Worm (Caenorhabditis elegans) whole organism, L2 larva: ENCODE results near the gene ZC266.1.

Experiments
- C34F6.9 ChIP-seq: fragments of 150-350 bp; optimal IDR thresholded peaks from 2 replicates; lab custom pipeline; 2014; ENCODE audit warnings: missing biosample characterization, missing genetic modification characterization
- F13H6.1 ChIP-seq: sonication (generic microtip); optimal IDR thresholded peaks from 2 replicates; lab custom pipeline; 2016; ENCODE audit warnings: missing genetic modification characterization, missing compliant biosample characterization
- Y55F3AM.14 ChIP-seq: fragments of 200-800 bp; sonication (Bioruptor generic); optimal IDR thresholded peaks from 2 replicates; lab custom pipeline; 2018; ENCODE audit warnings: mild to moderate bottlenecking, missing genetic modification characterization, missing compliant biosample characterization
- ZK546.5 ChIP-seq: sonication (generic microtip); optimal IDR thresholded peaks from 2 replicates; lab custom pipeline; 2017; ENCODE audit warnings: missing biosample characterization, missing genetic modification characterization
- alr-1 ChIP-seq: fragments of 150-350 bp; optimal IDR thresholded peaks from 2 replicates; lab custom pipeline; 2014; ENCODE audit warnings: missing biosample characterization, missing genetic modification characterization
- aly-2 ChIP-seq: fragments of 150-350 bp; optimal IDR thresholded peaks from 2 replicates; lab custom pipeline; 2014; ENCODE audit warnings: missing biosample characterization, missing genetic modification characterization
- ama-1 ChIP-seq: fragments of 150-350 bp; optimal IDR thresholded peaks from 2 replicates; lab custom pipeline; 2018; ENCODE audit warnings: inconsistent platforms
- blmp-1 ChIP-seq: sonication (generic microtip); optimal IDR thresholded peaks from 2 replicates; lab custom pipeline; 2017; ENCODE audit warnings: missing genetic modification characterization, mild to moderate bottlenecking, missing compliant biosample characterization, antibody characterized with exemption, moderate library complexity; ENCODE audit not compliant: insufficient read depth
- ceh-16 ChIP-seq: fragments of 150-350 bp; optimal IDR thresholded peaks from 2 replicates; lab custom pipeline; 2014; ENCODE audit warnings: missing biosample characterization, missing genetic modification characterization
- dmd-4 ChIP-seq: sonication (generic microtip); optimal IDR thresholded peaks from 2 replicates; lab custom pipeline; 2017; ENCODE audit warnings: missing biosample characterization, missing genetic modification characterization
- elt-1 ChIP-seq: fragments of 150-350 bp; optimal IDR thresholded peaks from 2 replicates; lab custom pipeline; 2014; ENCODE audit warnings: missing biosample characterization, missing genetic modification characterization
- elt-3 ChIP-seq: sonication (generic microtip); optimal IDR thresholded peaks from 2 replicates; lab custom pipeline; 2017; ENCODE audit warnings: missing biosample characterization, missing genetic modification characterization
- fos-1 ChIP-seq: fragments of 150-350 bp; optimal IDR thresholded peaks from 2 replicates; lab custom pipeline; 2014; ENCODE audit warnings: missing biosample characterization, missing genetic modification characterization
- gmeb-1 ChIP-seq: fragments of 150-350 bp; optimal IDR thresholded peaks from 2 replicates; lab custom pipeline; 2014; ENCODE audit warnings: missing biosample characterization, missing genetic modification characterization
- lin-11 ChIP-seq: fragments of 150-350 bp; sonication (generic microtip); optimal IDR thresholded peaks from 2 replicates; lab custom pipeline; 2014; ENCODE audit warnings: missing biosample characterization, missing genetic modification characterization, inconsistent platforms, mixed read lengths
- lin-13 ChIP-seq: fragments of 150-350 bp; optimal IDR thresholded peaks from 2 replicates; lab custom pipeline; 2014; ENCODE audit warnings: missing biosample characterization, missing genetic modification reagents, missing genetic modification characterization
- lin-39 ChIP-seq: fragments of 150-350 bp; optimal IDR thresholded peaks from 2 replicates; lab custom pipeline; 2014; ENCODE audit warnings: missing biosample characterization, missing genetic modification reagents, missing genetic modification characterization
- mbf-1 ChIP-seq: sonication (generic microtip); optimal IDR thresholded peaks from 2 replicates; lab custom pipeline; 2017; ENCODE audit warnings: missing biosample characterization, missing genetic modification characterization
- nhr-10 ChIP-seq: sonication (generic microtip); optimal IDR thresholded peaks from 2 replicates; lab custom pipeline; 2017; ENCODE audit warnings: missing biosample characterization, missing genetic modification characterization
- nhr-11 ChIP-seq: fragments of 150-350 bp; optimal IDR thresholded peaks from 2 replicates; lab custom pipeline; 2014; ENCODE audit warnings: missing biosample characterization, missing genetic modification characterization
- nhr-12 ChIP-seq: fragments of 150-350 bp; optimal IDR thresholded peaks from 2 replicates; lab custom pipeline; 2014; ENCODE audit warnings: missing biosample characterization, missing genetic modification characterization
- nhr-129 ChIP-seq: fragments of 150-350 bp; optimal IDR thresholded peaks from 2 replicates; lab custom pipeline; 2014; ENCODE audit warnings: missing biosample characterization, missing genetic modification characterization
- nhr-21 ChIP-seq: fragments of 150-350 bp; optimal IDR thresholded peaks from 2 replicates; lab custom pipeline; 2014; ENCODE audit warnings: missing biosample characterization, missing genetic modification characterization
- nhr-23 ChIP-seq: fragments of 150-350 bp; optimal IDR thresholded peaks from 2 replicates; lab custom pipeline; 2014; ENCODE audit warnings: missing biosample characterization, missing genetic modification reagents, missing genetic modification characterization
- nhr-237 ChIP-seq: fragments of 150-350 bp; optimal IDR thresholded peaks from 2 replicates; lab custom pipeline; 2014; ENCODE audit warnings: missing biosample characterization, missing genetic modification characterization
- nhr-25 ChIP-seq: fragments of 150-350 bp; sonication (generic microtip); optimal IDR thresholded peaks from 3 replicates; lab custom pipeline; 2014; ENCODE audit warnings: missing biosample characterization, missing genetic modification characterization
- nhr-77 ChIP-seq: fragments of 150-350 bp; optimal IDR thresholded peaks from 2 replicates; lab custom pipeline; 2014; ENCODE audit warnings: missing biosample characterization, missing genetic modification characterization
- peb-1 ChIP-seq: fragments of 150-350 bp; optimal IDR thresholded peaks from 2 replicates; lab custom pipeline; 2014; ENCODE audit warnings: missing biosample characterization, missing genetic modification characterization
- sma-3 ChIP-seq: sonication (generic microtip); optimal IDR thresholded peaks from 2 replicates; lab custom pipeline; 2016; ENCODE audit warnings: missing genetic modification reagents, missing genetic modification characterization, missing compliant biosample characterization
- snpc-4 ChIP-seq: fragments of 150-350 bp; optimal IDR thresholded peaks from 2 replicates; lab custom pipeline; 2014; ENCODE audit warnings: missing biosample characterization, missing genetic modification characterization
- unc-62 ChIP-seq: fragments of 150-350 bp; optimal IDR thresholded peaks from 2 replicates; lab custom pipeline; 2014; ENCODE audit warnings: missing biosample characterization, missing genetic modification reagents, missing genetic modification characterization
- zag-1 ChIP-seq: fragments of 150-350 bp; optimal IDR thresholded peaks from 2 replicates; lab custom pipeline; 2014; ENCODE audit warnings: missing biosample characterization, missing genetic modification characterization
- ztf-1 ChIP-seq: fragments of 200-800 bp; sonication (Bioruptor generic); conservative IDR thresholded peaks from 2 replicates; pipeline ENCODE4 v1.3.6; 2022; ENCODE audit warnings: missing genetic modification characterization, missing compliant biosample characterization
- ztf-11 ChIP-seq: sonication (generic microtip); optimal IDR thresholded peaks from 2 replicates; lab custom pipeline; 2017; ENCODE audit warnings: missing biosample characterization, missing genetic modification characterization

Gene ZC266.1

ce11 chrV:4651480-4651879, 48.6 kb downstream of the ZC266.1 start:
- TF ChIP-seq ceh-16 (tag; lab: Kevin White, UChicago), result no peak
- TF ChIP-seq sma-3 (GFP tag; lab: Kevin White, UChicago), result no peak
- peak; percentile 23 for TF ChIP-seq nhr-21 (tag; lab: Kevin White, UChicago)
- no peak for TF ChIP-seq elt-3 (tag; lab: Kevin White, UChicago)
- peak; percentile 44 for TF ChIP-seq nhr-25 (tag; lab: Kevin White, UChicago)
- TF ChIP-seq peb-1 (tag; lab: Kevin White, UChicago), result peak; percentile 7
- peak; percentile 77 for TF ChIP-seq blmp-1
- TF ChIP-seq nhr-77 (tag; lab: Kevin White, UChicago), result no peak
- TF ChIP-seq unc-62, result no peak
- no peak for TF ChIP-seq dmd-4 (tag; lab: Kevin White, UChicago)
- no peak for TF ChIP-seq F13H6.1
- TF ChIP-seq mbf-1 (tag; lab: Kevin White, UChicago), result no peak
- TF ChIP-seq nhr-11 (tag; lab: Kevin White, UChicago), result no peak
- TF ChIP-seq gmeb-1 (tag; lab: Kevin White, UChicago), result peak; percentile 18
- no peak for TF ChIP-seq zag-1 (tag; lab: Kevin White, UChicago)
- no peak for TF ChIP-seq lin-39 (tag; lab: Kevin White, UChicago)
- TF ChIP-seq lin-13 (GFP tag; lab: Kevin White, UChicago), result no peak
- no peak for TF ChIP-seq nhr-237 (tag; lab: Kevin White, UChicago)
- no peak for TF ChIP-seq nhr-10 (tag; lab: Kevin White, UChicago)
- no peak for TF ChIP-seq ztf-11 (tag; lab: Kevin White, UChicago)
- TF ChIP-seq nhr-129 (tag; lab: Kevin White, UChicago), result no peak
- peak; percentile 23 for TF ChIP-seq fos-1 (tag; lab: Kevin White, UChicago)

- TF ChIP-seq ceh-16 (tag; lab: Kevin White, UChicago), result no peak
- TF ChIP-seq nhr-237 (tag; lab: Kevin White, UChicago), result no peak
- TF ChIP-seq alr-1, result no peak
- TF ChIP-seq lin-13 (GFP tag; lab: Kevin White, UChicago), result no peak
- TF ChIP-seq zag-1 (tag; lab: Kevin White, UChicago), result no peak
- TF ChIP-seq snpc-4 (tag; lab: Kevin White, UChicago), result no peak
- no peak for TF ChIP-seq dmd-4 (tag; lab: Kevin White, UChicago)
- TF ChIP-seq, all 48 proteins: peak for 0
These were observed 50.3 kb downstream of the ZC266.1 start for ce11 chrV:4649649-4650384.

- TF ChIP-seq nhr-23 (tag; lab: Kevin White, UChicago) (no peak), ZK546.5 (tag; lab: Kevin White, UChicago) (no peak), nhr-25 (tag; lab: Kevin White, UChicago) (no peak), C34F6.9 (no peak), nhr-12 (tag; lab: Kevin White, UChicago) (no peak), Y55F3AM.14 (GFP tag; lab: Kevin White, UChicago) (no peak), sma-3 (GFP tag; lab: Kevin White, UChicago) (no peak), elt-1 (tag; lab: Kevin White, UChicago) (no peak), ceh-16 (tag; lab: Kevin White, UChicago) (no peak), aly-2 (tag; lab: Kevin White, UChicago) (no peak), lin-11 (tag; lab: Kevin White, UChicago) (no peak), zag-1 (tag; lab: Kevin White, UChicago) (no peak), lin-39 (tag; lab: Kevin White, UChicago) (no peak)
These were observed 51.6 kb downstream of the ZC266.1 start, which contains the start of gene F41F3.8 for ce11 chrV:4648527-4648926. Gene F41F3.8 (plus strand): TSS chrV:4648827.

ce11 chrV:4647857-4648256, 52.2 kb downstream of the ZC266.1 start, which contains the start of gene F41F3.3:
Gene F41F3.3 (minus strand): TSS chrV:4648239.
- TF ChIP-seq ztf-1 (GFP tag; lab: Robert Waterston, UW), result no peak
- peak; percentile 80 for TF ChIP-seq Y55F3AM.14 (GFP tag; lab: Kevin White, UChicago)
- TF ChIP-seq ztf-11 (tag; lab: Kevin White, UChicago), result no peak
- TF ChIP-seq ama-1 (lab: Kevin White, UChicago), result peak; percentile 74
- TF ChIP-seq F13H6.1, result peak; percentile 29
- TF ChIP-seq, all 48 proteins: peak for 3
